Fruit fly (Drosophila melanogaster): ENCODE measurements around the gene CG10492.

CG10492 gene

dm6 chr2L:19071713-19072112, 17.8 kb downstream of the CG10492 start:
- TF ChIP-seq Gug (GFP tag; IDR thresholded peaks at IDR 0.05), result no peak
- TF ChIP-seq CG11294 (GFP tag; IDR thresholded peaks at IDR 0.05), result no peak
- no peak for TF ChIP-seq CG15336 (GFP tag; IDR thresholded peaks at IDR 0.05)
- TF ChIP-seq cyc (GFP tag; optimal IDR thresholded peaks at IDR 0.05), result no peak
- no peak for TF ChIP-seq CG6792 (GFP tag; optimal IDR thresholded peaks at IDR 0.05)
- no peak for TF ChIP-seq CG7368 (GFP tag; optimal IDR thresholded peaks at IDR 0.05)
- TF ChIP-seq Hr39 (GFP tag; optimal IDR thresholded peaks at IDR 0.05), result peak; percentile 9
- peak; percentile 5 for TF ChIP-seq lz (GFP tag; optimal IDR thresholded peaks at IDR 0.05)
- TF ChIP-seq Met (GFP tag; optimal IDR thresholded peaks at IDR 0.05), result peak; percentile 25
- peak; percentile 15 for TF ChIP-seq esn (GFP tag; optimal IDR thresholded peaks at IDR 0.05)
- no peak for TF ChIP-seq pdm3 (GFP tag; optimal IDR thresholded peaks at IDR 0.05)
- TF ChIP-seq topi (GFP tag; optimal IDR thresholded peaks at IDR 0.05), result peak; percentile 20
- TF ChIP-seq fd85E (GFP tag; optimal IDR thresholded peaks at IDR 0.05), result no peak
- peak; percentile 56 for TF ChIP-seq Eip78C (GFP tag)
- no peak for TF ChIP-seq CG1621 (tag; optimal IDR thresholded peaks at IDR 0.05)
- no peak for TF ChIP-seq acj6 (GFP tag; optimal IDR thresholded peaks at IDR 0.05)
- TF ChIP-seq Hr38 (GFP tag; optimal IDR thresholded peaks at IDR 0.05), result no peak
- no peak for TF ChIP-seq CG6808 (GFP tag; optimal IDR thresholded peaks at IDR 0.05)
- no peak for TF ChIP-seq CG3919 (GFP tag; optimal IDR thresholded peaks at IDR 0.05)
- TF ChIP-seq dsx (GFP tag; optimal IDR thresholded peaks at IDR 0.05; ENCODE audit: poor library complexity, severe bottlenecking), result peak; percentile 82
- peak; percentile 21 for TF ChIP-seq Smox (GFP tag; optimal IDR thresholded peaks at IDR 0.05)
- TF ChIP-seq CG16779 (tag; optimal IDR thresholded peaks at IDR 0.05), result no peak
- no peak for TF ChIP-seq CG11762 (GFP tag; optimal IDR thresholded peaks at IDR 0.05; ENCODE audit: insufficient read depth)
- TF ChIP-seq Sox102F (GFP tag; optimal IDR thresholded peaks at IDR 0.05), result no peak
- TF ChIP-seq CG8319 (GFP tag; optimal IDR thresholded peaks at IDR 0.05), result no peak
- TF ChIP-seq CG3032 (tag; optimal IDR thresholded peaks at IDR 0.05), result no peak
- no peak for TF ChIP-seq CG10669 (GFP tag; optimal IDR thresholded peaks at IDR 0.05)
- TF ChIP-seq CG6276 (GFP tag; optimal IDR thresholded peaks at IDR 0.05), result no peak
- peak; percentile 62 for TF ChIP-seq svp (GFP tag)

dm6 chr2L:19074099-19074828, 20.4 kb downstream of the CG10492 start, which contains the start of gene CG17572:
TSS of gene CG17572 (minus strand) at chr2L:19074149.
- TF ChIP-seq eg (GFP tag; IDR thresholded peaks at IDR 0.05) (no peak), esn (GFP tag; optimal IDR thresholded peaks at IDR 0.05) (no peak), net (GFP tag; optimal IDR thresholded peaks at IDR 0.05) (no peak), vri (GFP tag; optimal IDR thresholded peaks at IDR 0.05) (no peak), Eip78C (GFP tag) (peak; percentile 13)

dm6 chr2L:19078928-19079327, 25.1 kb downstream of the CG10492 start, which contains the start of gene CG10700:
TSS of gene CG10700 (minus strand) at chr2L:19079028.
- TF ChIP-seq Eip75B (GFP tag; optimal IDR thresholded peaks at IDR 0.05) (no peak), Ets21C (GFP tag; optimal IDR thresholded peaks at IDR 0.05) (no peak), dsx (GFP tag; optimal IDR thresholded peaks at IDR 0.05; ENCODE audit: poor library complexity, severe bottlenecking) (no peak), Lpt (GFP tag; optimal IDR thresholded peaks at IDR 0.05) (no peak), CG15336 (GFP tag; IDR thresholded peaks at IDR 0.05) (no peak), CG11762 (GFP tag; optimal IDR thresholded peaks at IDR 0.05; ENCODE audit: insufficient read depth) (no peak), CG3032 (tag; optimal IDR thresholded peaks at IDR 0.05) (no peak), CG11294 (GFP tag; IDR thresholded peaks at IDR 0.05) (no peak), CG6808 (GFP tag; optimal IDR thresholded peaks at IDR 0.05) (no peak), Smox (GFP tag; optimal IDR thresholded peaks at IDR 0.05) (no peak), fd59A (GFP tag; optimal IDR thresholded peaks at IDR 0.05) (no peak), cyc (GFP tag; optimal IDR thresholded peaks at IDR 0.05) (no peak), CG16779 (tag; optimal IDR thresholded peaks at IDR 0.05) (no peak), OdsH (GFP tag; optimal IDR thresholded peaks at IDR 0.05) (no peak), dac (GFP tag; optimal IDR thresholded peaks at IDR 0.05) (no peak), CG8319 (GFP tag; optimal IDR thresholded peaks at IDR 0.05) (no peak), net (GFP tag; optimal IDR thresholded peaks at IDR 0.05) (no peak), Met (GFP tag; optimal IDR thresholded peaks at IDR 0.05) (no peak), CG8632 (GFP tag; optimal IDR thresholded peaks at IDR 0.05) (no peak), Hr4 (GFP tag; optimal IDR thresholded peaks at IDR 0.05) (no peak)
